Worm (Caenorhabditis elegans): ENCODE measurements around the gene T07G12.4.

- no peak for TF ChIP-seq him-1 (tag; optimal IDR thresholded peaks at IDR 0.05)
- no peak for TF ChIP-seq W03F9.2 (tag; optimal IDR thresholded peaks at IDR 0.05)
- TF ChIP-seq dao-5 (tag; optimal IDR thresholded peaks at IDR 0.05) = no peak
Measured at ce11 chrIV:10511432-10511831, 27.1 kb downstream of the T07G12.4 start.

All from whole organism, L4/young adult.